Fruit fly (Drosophila melanogaster) whole organism, larva: Measurements from ENCODE around the gene CG31391.

Experiments used
- noc ChIP-seq: fragments of 200-800 bp; sonication (Bioruptor generic); optimal IDR thresholded peaks from 3 replicates; lab custom pipeline; 2019; ENCODE audit warnings: missing biosample characterization, mild to moderate bottlenecking, missing genetic modification characterization, moderate library complexity

CG31391 gene

dm6 chr3R:10658783-10659182 lies 46.1 kb downstream of the CG31391 start:
- TF ChIP-seq noc (tag; lab: Kevin White, UChicago) = no peak

- TF ChIP-seq noc (tag; lab: Kevin White, UChicago) = no peak
Observed at dm6 chr3R:10656578-10656977, 48.3 kb downstream of the CG31391 start.

dm6 chr3R:10655968-10656367 lies 48.9 kb downstream of the CG31391 start:
- TF ChIP-seq noc (tag; lab: Kevin White, UChicago) = no peak

dm6 chr3R:10654642-10655041 lies 50.2 kb downstream of the CG31391 start:
- no peak for TF ChIP-seq noc (tag; lab: Kevin White, UChicago)
